Worm (Caenorhabditis elegans): ENCODE results near the gene B0252.3.

- TF ChIP-seq dmd-4 (tag; optimal IDR thresholded peaks at IDR 0.05; ENCODE audit: borderline replicate concordance) (no peak), zip-5 (tag; optimal IDR thresholded peaks at IDR 0.05) (no peak)
These were observed 2.1 kb upstream of the B0252.3 start, which contains the start of gene asm-1 for ce11 chrII:6909568-6910122.

All from whole organism, late embryonic.